Comparison of ENCODE assay signal across 2 worm cellular contexts in genomic region chrIV:9191183-9191582, ce11.
TF ChIP-seq lines count a peak whose summit lies in the region.

No protein-coding gene starts in this region.

TF ChIP-seq in whole organism, L4 larva, 104 proteins besides CTCF, POLR2A, EP300 and RAD21 (continued from another document):
- TF ChIP-seq spr-3 (GFP tag; optimal IDR thresholded peaks at IDR 0.05; lab: Kevin White, UChicago) (peak; percentile 77), nhr-6 (tag; optimal IDR thresholded peaks at IDR 0.05; lab: Kevin White, UChicago) (no peak), dmd-6 (GFP tag; IDR thresholded peaks at IDR 0.05; lab: Robert Waterston, UW) (peak; percentile 68), nhr-102 (tag; optimal IDR thresholded peaks at IDR 0.05; lab: Kevin White, UChicago) (no peak), mes-2 (tag; optimal IDR thresholded peaks at IDR 0.05; lab: Kevin White, UChicago; ENCODE audit: poor library complexity, severe bottlenecking) (peak; percentile 88), tag-97 (GFP tag; IDR thresholded peaks at IDR 0.05; lab: Robert Waterston, UW) (no peak), snpc-4 (tag; optimal IDR thresholded peaks at IDR 0.05; lab: Kevin White, UChicago) (no peak), skn-1 (tag; optimal IDR thresholded peaks at IDR 0.05; lab: Kevin White, UChicago) (no peak), aha-1 (tag; lab: Kevin White, UChicago) (peak; percentile 87), ZK337.2 (GFP tag; IDR thresholded peaks at IDR 0.05; lab: Robert Waterston, UW) (peak; percentile 76), unc-62 (GFP tag; optimal IDR thresholded peaks at IDR 0.05 in 1 of 2; lab: Kevin White, UChicago) (peak in 1 of 2 experiments; percentile 91), unc-62 (tag; optimal IDR thresholded peaks at IDR 0.05; lab: Kevin White, UChicago) (no peak), cey-2 (tag; optimal IDR thresholded peaks at IDR 0.05; lab: Kevin White, UChicago; ENCODE audit: borderline replicate concordance, insufficient read depth) (no peak)

TF ChIP-seq in whole organism, late embryonic, 69 proteins besides CTCF, POLR2A, EP300 and RAD21 (continued from another document):
- TF ChIP-seq K02D7.2 (tag; optimal IDR thresholded peaks at IDR 0.05; lab: Kevin White, UChicago) (peak; percentile 85), mec-3 (tag; optimal IDR thresholded peaks at IDR 0.05; lab: Kevin White, UChicago; ENCODE audit: borderline replicate concordance) (peak; percentile 61), sdc-2 (tag; optimal IDR thresholded peaks at IDR 0.05; lab: Kevin White, UChicago) (peak; percentile 81), unc-86 (tag; optimal IDR thresholded peaks at IDR 0.05; lab: Kevin White, UChicago) (peak; percentile 89), ceh-2 (tag; optimal IDR thresholded peaks at IDR 0.05; lab: Kevin White, UChicago) (peak; percentile 84)
